Fruit fly (Drosophila melanogaster) whole organism, prepupa: Measurements from ENCODE around the gene GluRIIB.

ENCODE experiments used
- Blimp-1 ChIP-seq: fragments of 200-800 bp; sonication (Bioruptor generic); optimal IDR thresholded peaks from 3 replicates; lab custom pipeline; 2017; ENCODE audit warnings: missing biosample characterization, missing genetic modification characterization, mild to moderate bottlenecking, moderate library complexity, missing genetic modification reagents
- CG11902 ChIP-seq: fragments of 200-800 bp; sonication (Bioruptor generic); optimal IDR thresholded peaks from 3 replicates; lab custom pipeline; 2016; ENCODE audit warnings: missing biosample characterization, missing genetic modification characterization
- CG1621 ChIP-seq: fragments of 200-800 bp; sonication (Bioruptor generic); optimal IDR thresholded peaks from 3 replicates; lab custom pipeline; 2018; ENCODE audit warnings: missing biosample characterization, mild to moderate bottlenecking, missing genetic modification characterization
- CG3032 ChIP-seq: fragments of 200-800 bp; optimal IDR thresholded peaks from 2 replicates; lab custom pipeline; 2019; ENCODE audit warnings: missing biosample characterization, mild to moderate bottlenecking, missing genetic modification characterization, moderate library complexity
- CG31627 ChIP-seq: fragments of 200-800 bp; sonication (Bioruptor generic); optimal IDR thresholded peaks from 3 replicates; lab custom pipeline; 2016; ENCODE audit warnings: missing biosample characterization, missing genetic modification characterization
- CG34406 ChIP-seq: fragments of 200-800 bp; sonication (Bioruptor generic); optimal IDR thresholded peaks from 3 replicates; lab custom pipeline; 2016; ENCODE audit warnings: missing biosample characterization, missing genetic modification characterization
- CG3919 ChIP-seq: fragments of 200-800 bp; sonication (Bioruptor generic); optimal IDR thresholded peaks from 3 replicates; lab custom pipeline; 2016; ENCODE audit warnings: missing biosample characterization, missing genetic modification characterization
- CG6163 ChIP-seq: fragments of 200-800 bp; sonication (Bioruptor generic); IDR thresholded peaks from 3 replicates; pipeline ENCODE4 v1.3.6; 2022; ENCODE audit warnings: missing biosample characterization, missing genetic modification characterization
- CG6276 ChIP-seq: fragments of 200-800 bp; sonication (Bioruptor generic); optimal IDR thresholded peaks from 2 replicates; lab custom pipeline; 2017; ENCODE audit warnings: missing biosample characterization, mild to moderate bottlenecking, missing genetic modification characterization
- CG6792 ChIP-seq: fragments of 200-800 bp; sonication (Bioruptor generic); optimal IDR thresholded peaks from 3 replicates; lab custom pipeline; 2016; ENCODE audit warnings: missing biosample characterization, missing genetic modification characterization
- CG6808 ChIP-seq: fragments of 200-800 bp; sonication (Bioruptor generic); optimal IDR thresholded peaks from 3 replicates; lab custom pipeline; 2017; ENCODE audit warnings: missing biosample characterization, missing genetic modification characterization, mild to moderate bottlenecking, moderate library complexity, missing genetic modification reagents
- CG8632 ChIP-seq: fragments of 200-800 bp; sonication (Bioruptor generic); optimal IDR thresholded peaks from 3 replicates; lab custom pipeline; 2016; ENCODE audit warnings: missing biosample characterization, missing genetic modification characterization
- Eip75B ChIP-seq: fragments of 200-800 bp; sonication (Bioruptor generic); optimal IDR thresholded peaks from 3 replicates; lab custom pipeline; 2016; ENCODE audit warnings: missing biosample characterization, missing genetic modification characterization
- Ets21C ChIP-seq: fragments of 200-800 bp; sonication (Bioruptor generic); optimal IDR thresholded peaks from 3 replicates; lab custom pipeline; 2016; ENCODE audit warnings: missing biosample characterization, missing genetic modification characterization
- Ets96B ChIP-seq: fragments of 200-800 bp; optimal IDR thresholded peaks from 2 replicates; lab custom pipeline; 2019; ENCODE audit warnings: missing biosample characterization, mild to moderate bottlenecking, missing genetic modification characterization, moderate library complexity
- Gug ChIP-seq: fragments of 200-800 bp; sonication (Bioruptor generic); IDR thresholded peaks from 2 replicates; pipeline ENCODE4 v1.3.6; 2022; ENCODE audit warnings: missing biosample characterization, missing genetic modification characterization
- Hr38 ChIP-seq: sonication (Bioruptor generic); optimal IDR thresholded peaks from 2 replicates; lab custom pipeline; 2016; ENCODE audit warnings: missing biosample characterization, missing genetic modification characterization
- Hr39 ChIP-seq: fragments of 200-800 bp; sonication (Bioruptor generic); optimal IDR thresholded peaks from 2 replicates; lab custom pipeline; 2016; ENCODE audit warnings: missing biosample characterization, missing genetic modification characterization
- Hr4 ChIP-seq: fragments of 200-800 bp; sonication (Bioruptor generic); optimal IDR thresholded peaks from 3 replicates; lab custom pipeline; 2016; ENCODE audit warnings: missing biosample characterization, missing genetic modification characterization
- Lpt ChIP-seq: fragments of 200-800 bp; sonication (Bioruptor generic); optimal IDR thresholded peaks from 3 replicates; lab custom pipeline; 2016; ENCODE audit warnings: missing biosample characterization, missing genetic modification characterization
- Met ChIP-seq: fragments of 200-800 bp; sonication (Bioruptor generic); optimal IDR thresholded peaks from 3 replicates; lab custom pipeline; 2016; ENCODE audit warnings: missing biosample characterization, missing genetic modification characterization
- Smox ChIP-seq: fragments of 200-800 bp; sonication (Bioruptor generic); optimal IDR thresholded peaks from 3 replicates; lab custom pipeline; 2016; ENCODE audit warnings: missing biosample characterization, missing genetic modification characterization
- Sox14 ChIP-seq: fragments of 200-800 bp; sonication (Bioruptor generic); optimal IDR thresholded peaks from 3 replicates; lab custom pipeline; 2016; ENCODE audit warnings: missing biosample characterization, missing genetic modification characterization
- Sox15 ChIP-seq: fragments of 200-800 bp; sonication (Bioruptor generic); optimal IDR thresholded peaks from 3 replicates; lab custom pipeline; 2016; ENCODE audit warnings: missing biosample characterization, missing genetic modification characterization
- achi ChIP-seq: fragments of 200-800 bp; sonication (Bioruptor generic); optimal IDR thresholded peaks from 3 replicates; lab custom pipeline; 2016; ENCODE audit warnings: missing biosample characterization, missing genetic modification characterization
- acj6 ChIP-seq: fragments of 200-800 bp; sonication (Bioruptor generic); optimal IDR thresholded peaks from 3 replicates; lab custom pipeline; 2016; ENCODE audit warnings: missing biosample characterization, missing genetic modification characterization
- dac ChIP-seq: fragments of 200-800 bp; sonication (Bioruptor generic); optimal IDR thresholded peaks from 2 replicates; lab custom pipeline; 2017; ENCODE audit warnings: missing biosample characterization, mild to moderate bottlenecking, missing genetic modification characterization
- dsx ChIP-seq: fragments of 200-800 bp; optimal IDR thresholded peaks from 3 replicates; lab custom pipeline; 2019; ENCODE audit warnings: missing biosample characterization, mild to moderate bottlenecking, missing genetic modification characterization, moderate library complexity; ENCODE audit not compliant: poor library complexity, severe bottlenecking
- esn ChIP-seq: fragments of 200-800 bp; sonication (Bioruptor generic); optimal IDR thresholded peaks from 2 replicates; lab custom pipeline; 2016; ENCODE audit warnings: missing biosample characterization, mild to moderate bottlenecking, missing genetic modification characterization, moderate library complexity
- fd59A ChIP-seq: fragments of 200-800 bp; sonication (Bioruptor generic); optimal IDR thresholded peaks from 2 replicates; lab custom pipeline; 2017; ENCODE audit warnings: missing biosample characterization, mild to moderate bottlenecking, missing genetic modification characterization, missing genetic modification reagents
- fd85E ChIP-seq: fragments of 200-800 bp; sonication (Bioruptor generic); optimal IDR thresholded peaks from 3 replicates; lab custom pipeline; 2016; ENCODE audit warnings: missing biosample characterization, missing genetic modification characterization
- fkh ChIP-seq: fragments of 200-800 bp; sonication (Bioruptor generic); optimal IDR thresholded peaks from 3 replicates; lab custom pipeline; 2017; ENCODE audit warnings: missing biosample characterization, mild to moderate bottlenecking, missing genetic modification characterization, moderate library complexity
- spab ChIP-seq: fragments of 200-800 bp; sonication (Bioruptor generic); optimal IDR thresholded peaks from 2 replicates; lab custom pipeline; 2017; ENCODE audit warnings: missing biosample characterization, mild to moderate bottlenecking, missing genetic modification characterization, missing genetic modification reagents
- ss ChIP-seq, 2 experiments: fragments of 200-800 bp; sonication (Bioruptor generic); optimal IDR thresholded peaks; 2 replicates in 1 of 2; 3 replicates in 1 of 2; lab custom pipeline; 2017 to 2018; ENCODE audit warnings: mild to moderate bottlenecking in 2 of 2, missing biosample characterization in 2 of 2, missing genetic modification characterization in 2 of 2, moderate library complexity in 1 of 2
- svp ChIP-seq: fragments of 200-800 bp; sonication (Bioruptor generic); peaks from one replicate; lab custom pipeline; 2016; ENCODE audit warnings: missing biosample characterization, missing genetic modification characterization
- topi ChIP-seq: fragments of 200-800 bp; sonication (Bioruptor generic); optimal IDR thresholded peaks from 3 replicates; lab custom pipeline; 2016; ENCODE audit warnings: missing biosample characterization, missing genetic modification characterization
- vri ChIP-seq: fragments of 200-800 bp; sonication (Bioruptor generic); optimal IDR thresholded peaks from 3 replicates; lab custom pipeline; 2016; ENCODE audit warnings: missing biosample characterization, mild to moderate bottlenecking, missing genetic modification characterization

The GluRIIB gene

dm6 chr2L:5523848-5524473 lies 35.2 kb upstream of the GluRIIB start, which contains the start of the genes Vps52 and Elp4 (continued):
- TF ChIP-seq Hr39 (no peak), CG1621 (peak; percentile 14), vri (GFP tag; lab: Kevin White, UChicago) (no peak), esn (GFP tag; lab: Kevin White, UChicago) (peak; percentile 77), Met (no peak), Sox14 (GFP tag; lab: Kevin White, UChicago) (no peak), fd85E (GFP tag; lab: Kevin White, UChicago) (no peak), CG6808 (GFP tag; lab: Kevin White, UChicago) (no peak), CG31627 (GFP tag; lab: Kevin White, UChicago) (peak; percentile 73), Lpt (GFP tag; lab: Kevin White, UChicago) (peak; percentile 55), Smox (GFP tag; lab: Kevin White, UChicago) (no peak), CG11902 (GFP tag; lab: Kevin White, UChicago) (peak; percentile 55), CG3919 (no peak), CG3032 (tag; lab: Kevin White, UChicago) (peak; percentile 80), dac (GFP tag; lab: Kevin White, UChicago) (no peak), Ets96B (peak; percentile 62), CG6792 (GFP tag; lab: Kevin White, UChicago) (no peak), Blimp-1 (GFP tag; lab: Kevin White, UChicago) (no peak), svp (GFP tag; lab: Kevin White, UChicago) (no peak), topi (GFP tag; lab: Kevin White, UChicago) (no peak), CG6276 (GFP tag; lab: Kevin White, UChicago) (no peak), Sox15 (peak; percentile 67), fkh (GFP tag; lab: Kevin White, UChicago) (peak; percentile 23), CG34406 (peak; percentile 74), Gug (GFP tag; lab: Robert Waterston, UW) (peak; percentile 60), dsx (GFP tag; lab: Kevin White, UChicago) (no peak), achi (GFP tag; lab: Kevin White, UChicago) (no peak), Hr38 (GFP tag; lab: Kevin White, UChicago) (no peak)

DNA sequence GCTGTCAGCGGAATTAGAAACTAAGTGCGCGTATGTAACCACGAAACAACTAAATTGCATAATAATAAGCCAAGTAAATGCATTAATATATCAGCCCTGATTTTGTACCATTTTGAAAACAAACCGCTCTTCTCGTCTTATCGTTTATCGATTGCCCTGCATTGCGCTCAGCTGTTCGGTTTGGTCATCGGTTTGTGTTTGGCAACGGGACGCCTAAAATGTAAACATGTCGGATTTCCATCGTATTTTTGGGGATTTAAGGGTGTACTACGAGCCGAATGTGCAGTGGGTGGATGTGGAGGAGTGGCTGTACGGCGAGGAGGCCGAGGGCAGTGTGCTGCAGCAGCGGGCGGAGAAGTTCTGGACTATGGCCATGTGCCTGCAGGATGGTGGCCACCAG lies 33.4 kb upstream of the GluRIIB start, which contains the start of gene Cap-D3:
Gene Cap-D3 (plus strand): TSS at position 183 of the 400 bp plus-strand sequence.
- TF ChIP-seq fkh (GFP tag; lab: Kevin White, UChicago): peak; percentile 86
- no peak for TF ChIP-seq CG6163
- TF ChIP-seq CG11902 (GFP tag; lab: Kevin White, UChicago): no peak

- TF ChIP-seq acj6 (no peak), fd85E (GFP tag; lab: Kevin White, UChicago) (no peak), CG8632 (GFP tag; lab: Kevin White, UChicago) (no peak), Hr4 (no peak), ss (GFP tag; optimal IDR thresholded peaks at IDR 0.05; lab: Kevin White, UChicago) (no peak), fd59A (no peak), Sox14 (GFP tag; lab: Kevin White, UChicago) (no peak), Eip75B (no peak), dsx (GFP tag; lab: Kevin White, UChicago) (no peak), Ets21C (GFP tag; lab: Kevin White, UChicago) (no peak), topi (GFP tag; lab: Kevin White, UChicago) (no peak), spab (no peak), Sox15 (no peak), CG6792 (GFP tag; lab: Kevin White, UChicago) (no peak), dac (GFP tag; lab: Kevin White, UChicago) (no peak), Gug (GFP tag; lab: Robert Waterston, UW) (no peak), Blimp-1 (GFP tag; lab: Kevin White, UChicago) (no peak), CG3032 (tag; lab: Kevin White, UChicago) (no peak)
Observed at dm6 chr2L:5526738-5527137, 32.4 kb upstream of the GluRIIB start, which contains the start of gene Cox11. Gene Cox11 (plus strand): TSS chr2L:5526957.
